Fruit fly (Drosophila melanogaster) whole organism, embryonic: ENCODE data around the gene CG7079.

Experiments used
- Awh ChIP-seq: fragments of 200-800 bp; sonication (Bioruptor generic); IDR thresholded peaks from 2 replicates; pipeline ENCODE4, ENCODE4 v1.3.6; 2022; ENCODE audit warnings: missing biosample characterization, missing genetic modification characterization
- Bgb ChIP-seq: fragments of 200-800 bp; sonication (Bioruptor generic); IDR thresholded peaks from 2 replicates; pipeline ENCODE4 v1.3.6; 2022; ENCODE audit warnings: missing biosample characterization, missing genetic modification characterization; ENCODE audit not compliant: partially characterized antibody
- BtbVII ChIP-seq: fragments of 200-800 bp; sonication (Bioruptor generic); optimal IDR thresholded peaks from 3 replicates; lab custom pipeline; 2017; ENCODE audit warnings: missing biosample characterization, mild to moderate bottlenecking, missing genetic modification characterization
- CG11456 ChIP-seq: fragments of 200-800 bp; sonication (Bioruptor generic); IDR thresholded peaks from 3 replicates; pipeline ENCODE4 v1.3.6; 2022; ENCODE audit warnings: missing biosample characterization, missing genetic modification characterization
- CG14710 ChIP-seq: fragments of 200-800 bp; sonication (Bioruptor generic); optimal IDR thresholded peaks from 3 replicates; lab custom pipeline; 2019; ENCODE audit warnings: missing biosample characterization, mild to moderate bottlenecking, missing genetic modification characterization, moderate library complexity
- CG16813 ChIP-seq: fragments of 200-800 bp; sonication (Bioruptor generic); IDR thresholded peaks from 3 replicates; pipeline ENCODE4 v1.3.6; 2022; ENCODE audit warnings: missing biosample characterization, missing genetic modification characterization; ENCODE audit not compliant: partially characterized antibody
- CG17361 ChIP-seq: fragments of 200-800 bp; sonication (Bioruptor generic); IDR thresholded peaks from 3 replicates; pipeline ENCODE4 v1.3.6; 2022; ENCODE audit warnings: missing biosample characterization, missing genetic modification characterization
- CG31365 ChIP-seq: fragments of 200-800 bp; sonication (Bioruptor generic); optimal IDR thresholded peaks from 2 replicates; lab custom pipeline; 2018; ENCODE audit warnings: missing biosample characterization, mild to moderate bottlenecking, missing genetic modification characterization
- CG3847 ChIP-seq: fragments of 200-800 bp; sonication (Bioruptor generic); IDR thresholded peaks from 2 replicates; pipeline ENCODE4 v1.3.6; 2022; ENCODE audit warnings: missing biosample characterization, missing genetic modification characterization
- CG4328 ChIP-seq: fragments of 200-800 bp; sonication (Bioruptor generic); optimal IDR thresholded peaks from 3 replicates; lab custom pipeline; 2017; ENCODE audit warnings: missing biosample characterization, missing genetic modification reagents, missing genetic modification characterization
- CG8478 ChIP-seq: fragments of >200 bp; optimal IDR thresholded peaks from 2 replicates; lab custom pipeline; 2018
- CTCF ChIP-seq: fragments of 200-800 bp; sonication (Bioruptor generic); optimal IDR thresholded peaks from 2 replicates; lab custom pipeline; 2017; ENCODE audit warnings: missing biosample characterization, mild to moderate bottlenecking, missing genetic modification characterization, moderate library complexity
- Dfd ChIP-seq, 2 experiments: fragments of >200 bp; optimal IDR thresholded peaks; 2 replicates each; lab custom pipeline; 2017; ENCODE audit warnings: missing biosample characterization in 2 of 2, missing genetic modification characterization in 2 of 2
- Dp ChIP-seq: fragments of 200-800 bp; sonication (Bioruptor generic); optimal IDR thresholded peaks from 2 replicates; lab custom pipeline; 2018; ENCODE audit warnings: missing biosample characterization, mild to moderate bottlenecking, missing genetic modification characterization, moderate library complexity
- E2f2 ChIP-seq: fragments of 200-800 bp; sonication (Bioruptor generic); IDR thresholded peaks from 2 replicates; pipeline ENCODE4 v1.3.6; 2022; ENCODE audit warnings: missing biosample characterization, missing genetic modification characterization
- Eip74EF ChIP-seq, 2 experiments: fragments of 200-800 bp in 1 of 2; fragments of >200 bp in 1 of 2; sonication (Bioruptor generic) in 1 of 2; optimal IDR thresholded peaks; 2 replicates each; lab custom pipeline; 2017 to 2019; ENCODE audit warnings: missing biosample characterization in 2 of 2, missing genetic modification characterization in 2 of 2, mild to moderate bottlenecking in 1 of 2, moderate library complexity in 1 of 2
- Med ChIP-seq: fragments of 200-800 bp; sonication (Bioruptor generic); peaks from one replicate; lab custom pipeline; 2016; ENCODE audit warnings: missing biosample characterization, missing genetic modification characterization, mild to moderate bottlenecking, inconsistent platforms, moderate library complexity
- Myb ChIP-seq: fragments of 200-800 bp; sonication (Bioruptor generic); optimal IDR thresholded peaks from 2 replicates; lab custom pipeline; 2016; ENCODE audit warnings: missing biosample characterization, missing genetic modification characterization
- Rx ChIP-seq: fragments of 200-800 bp; sonication (Bioruptor generic); IDR thresholded peaks from 2 replicates; pipeline ENCODE4 v1.3.6; 2022; ENCODE audit warnings: missing biosample characterization, missing genetic modification characterization
- Scr ChIP-seq: fragments of 200-800 bp; sonication (Bioruptor generic); IDR thresholded peaks from 2 replicates; pipeline ENCODE4 v1.3.6; 2022; ENCODE audit warnings: missing biosample characterization, missing genetic modification characterization; ENCODE audit not compliant: partially characterized antibody
- Ssrp ChIP-seq: fragments of 200-800 bp; sonication (Bioruptor generic); optimal IDR thresholded peaks from 2 replicates; lab custom pipeline; 2018; ENCODE audit warnings: missing biosample characterization, mild to moderate bottlenecking, missing genetic modification characterization, moderate library complexity
- Stat92E ChIP-seq, 3 experiments: fragments of >200 bp in 2 of 3; fragments of 200-800 bp in 1 of 3; sonication (Bioruptor generic) in 1 of 3; optimal IDR thresholded peaks; 2 replicates each; lab custom pipeline; 2017 to 2019; ENCODE audit warnings: missing biosample characterization in 3 of 3, missing genetic modification characterization in 3 of 3, mild to moderate bottlenecking in 1 of 3, moderate library complexity in 1 of 3
- exex ChIP-seq: fragments of 200-800 bp; sonication (Bioruptor generic); optimal IDR thresholded peaks from 4 replicates; lab custom pipeline; 2018; ENCODE audit warnings: missing biosample characterization, mild to moderate bottlenecking, missing genetic modification characterization, moderate library complexity
- gsb ChIP-seq: fragments of 200-800 bp; sonication (Bioruptor generic); IDR thresholded peaks from 2 replicates; pipeline ENCODE4 v1.3.6; 2022; ENCODE audit warnings: missing biosample characterization, missing genetic modification characterization
- insv ChIP-seq, 2 experiments: fragments of 200-800 bp; sonication (Bioruptor generic); optimal IDR thresholded peaks; 3 replicates each; lab custom pipeline; 2016 to 2018; ENCODE audit warnings: missing biosample characterization in 2 of 2, missing genetic modification characterization in 2 of 2
- knrl ChIP-seq: fragments of 200-800 bp; sonication (Bioruptor generic); IDR thresholded peaks from 3 replicates; pipeline ENCODE4 v1.3.6; 2022; ENCODE audit warnings: missing biosample characterization, missing genetic modification characterization; ENCODE audit not compliant: partially characterized antibody
- lov ChIP-seq, 2 experiments: fragments of 200-800 bp in 1 of 2; fragments of >200 bp in 1 of 2; sonication (Bioruptor generic) in 1 of 2; IDR thresholded peaks in 1 of 2; optimal IDR thresholded peaks in 1 of 2; 2 replicates in 1 of 2; 3 replicates in 1 of 2; pipeline versions ENCODE4 v1.3.6 to Lab custom; 2017 to 2022; ENCODE audit warnings: missing biosample characterization in 1 of 2, missing genetic modification characterization in 1 of 2
- nmo ChIP-seq: fragments of 200-800 bp; sonication (Bioruptor generic); optimal IDR thresholded peaks from 2 replicates; lab custom pipeline; 2018; ENCODE audit warnings: missing biosample characterization, mild to moderate bottlenecking, missing genetic modification characterization, moderate library complexity
- salm ChIP-seq: fragments of 200-800 bp; sonication (Bioruptor generic); optimal IDR thresholded peaks from 2 replicates; lab custom pipeline; 2018; ENCODE audit warnings: missing biosample characterization, mild to moderate bottlenecking, missing genetic modification characterization
- sens ChIP-seq: fragments of 200-800 bp; sonication (Bioruptor generic); peaks from one replicate; lab custom pipeline; 2016; ENCODE audit warnings: missing biosample characterization, missing genetic modification characterization
- stwl ChIP-seq: fragments of 200-800 bp; sonication (Bioruptor generic); optimal IDR thresholded peaks from 3 replicates; lab custom pipeline; 2018; ENCODE audit warnings: missing biosample characterization, mild to moderate bottlenecking, missing genetic modification characterization, moderate library complexity
- sug ChIP-seq: fragments of 200-800 bp; optimal IDR thresholded peaks from 2 replicates; lab custom pipeline; 2019; ENCODE audit warnings: missing biosample characterization, mild to moderate bottlenecking, missing genetic modification characterization, moderate library complexity
- usp ChIP-seq: fragments of >200 bp; optimal IDR thresholded peaks from 2 replicates; lab custom pipeline; 2017; ENCODE audit warnings: missing biosample characterization, missing genetic modification characterization

The CG7079 gene

DNA sequence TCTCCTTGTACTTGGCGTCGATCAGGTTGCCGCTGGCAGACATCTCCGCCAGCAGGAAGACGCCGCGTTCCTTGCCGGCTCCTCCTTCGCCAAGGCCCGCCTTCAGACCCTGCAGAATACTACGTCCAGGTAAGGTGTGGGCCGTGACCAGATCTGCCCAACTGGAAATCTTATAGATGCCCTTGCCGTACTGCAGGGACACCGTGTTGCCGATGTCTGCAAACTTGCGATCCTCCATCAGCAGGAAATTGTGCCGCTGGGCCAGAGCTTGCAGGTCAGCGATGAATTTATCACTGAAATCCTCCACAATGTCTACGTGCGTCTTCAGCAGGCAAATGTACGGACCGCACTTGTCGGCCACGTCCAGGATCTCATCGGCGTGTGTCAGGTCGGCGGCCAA is 22.7 kb upstream of the CG7079 start:
- TF ChIP-seq lov (optimal IDR thresholded peaks at IDR 0.05; lab: Kevin White, UChicago) (no peak), lov (GFP tag; IDR thresholded peaks at IDR 0.05; lab: Robert Waterston, UW) (0 out of 3 replicates have a peak, but pooled peaks have one; percentile 38), Rx (GFP tag; lab: Robert Waterston, UW) (no peak), Stat92E (GFP tag; optimal IDR thresholded peaks at IDR 0.05; lab: Kevin White, UChicago) (no peak), Med (peak; percentile 70), CG8478 (lab: Kevin White, UChicago) (peak; percentile 29), sens (GFP tag; lab: Kevin White, UChicago) (peak; percentile 4), gsb (GFP tag; lab: Robert Waterston, UW) (no peak), CG11456 (GFP tag; lab: Robert Waterston, UW) (0 out of 3 replicates have a peak, but pooled peaks have one; percentile 19), CG3847 (no peak)

DNA sequence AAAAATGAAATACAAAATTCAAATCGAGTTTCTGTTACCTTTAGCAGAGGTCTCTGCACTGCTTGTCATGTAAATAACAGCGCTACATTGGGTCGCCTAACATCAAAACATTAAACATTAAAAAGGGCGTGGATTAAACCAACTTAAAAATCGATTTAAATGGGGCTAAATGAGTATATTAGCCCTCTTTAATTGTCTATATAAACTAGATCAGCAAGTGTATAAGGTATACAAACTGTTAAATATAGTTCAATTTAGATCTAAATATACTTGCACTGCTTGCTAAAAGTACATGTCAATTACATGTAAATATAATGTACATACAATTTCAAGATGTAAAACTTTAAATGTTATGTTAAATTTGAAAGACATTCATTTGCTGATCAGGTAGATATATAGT is 21.1 kb upstream of the CG7079 start:
- TF ChIP-seq CG17361 (GFP tag; lab: Robert Waterston, UW) = 0 out of 3 replicates have a peak, but pooled peaks have one; percentile 21
- TF ChIP-seq BtbVII = no peak
- TF ChIP-seq Eip74EF (GFP tag; optimal IDR thresholded peaks at IDR 0.05; lab: Kevin White, UChicago) = peak in 1 of 2 experiments; percentile 72
- peak; percentile 91 for TF ChIP-seq CG31365 (tag; lab: Kevin White, UChicago)
- 0 out of 2 replicates have a peak, but pooled peaks have one; percentile 31 for TF ChIP-seq E2f2 (GFP tag; lab: Robert Waterston, UW)
- peak in 1 of 2 experiments; percentile 54 for TF ChIP-seq Dfd (GFP tag; optimal IDR thresholded peaks at IDR 0.05; lab: Kevin White, UChicago)
- peak; percentile 24 for TF ChIP-seq sug (tag; lab: Kevin White, UChicago)
- TF ChIP-seq nmo (GFP tag; lab: Kevin White, UChicago) = peak; percentile 11
- peak; percentile 78 for TF ChIP-seq CG8478 (lab: Kevin White, UChicago)
- peak; percentile 59 for TF ChIP-seq Myb (GFP tag; lab: Kevin White, UChicago)
- TF ChIP-seq stwl (tag; lab: Kevin White, UChicago) = peak; percentile 19
- TF ChIP-seq insv (GFP tag; optimal IDR thresholded peaks at IDR 0.05; lab: Kevin White, UChicago) = peak in 1 of 2 experiments; percentile 4
- peak; percentile 40; the same call in 1 of the 2 replicates for TF ChIP-seq Scr (GFP tag; lab: Robert Waterston, UW)
- TF ChIP-seq Bgb = peak; percentile 43
- TF ChIP-seq CG14710 (tag; lab: Kevin White, UChicago) = peak; percentile 12
- TF ChIP-seq CG16813 (GFP tag; lab: Robert Waterston, UW) = peak; percentile 52; the same call in 2 of the 3 replicates
- no peak for TF ChIP-seq CG4328
- no peak for TF ChIP-seq Ssrp (tag; lab: Kevin White, UChicago)
- peak; percentile 81 for TF ChIP-seq CTCF (GFP tag; lab: Kevin White, UChicago)
- peak; percentile 20 for TF ChIP-seq Dp (GFP tag; lab: Kevin White, UChicago)
- TF ChIP-seq exex (tag; lab: Kevin White, UChicago) = no peak
- TF ChIP-seq Med = peak; percentile 28
- TF ChIP-seq Awh = no peak
- TF ChIP-seq knrl (GFP tag; lab: Robert Waterston, UW) = peak; percentile 62
- no peak for TF ChIP-seq usp (GFP tag; lab: Kevin White, UChicago)

DNA sequence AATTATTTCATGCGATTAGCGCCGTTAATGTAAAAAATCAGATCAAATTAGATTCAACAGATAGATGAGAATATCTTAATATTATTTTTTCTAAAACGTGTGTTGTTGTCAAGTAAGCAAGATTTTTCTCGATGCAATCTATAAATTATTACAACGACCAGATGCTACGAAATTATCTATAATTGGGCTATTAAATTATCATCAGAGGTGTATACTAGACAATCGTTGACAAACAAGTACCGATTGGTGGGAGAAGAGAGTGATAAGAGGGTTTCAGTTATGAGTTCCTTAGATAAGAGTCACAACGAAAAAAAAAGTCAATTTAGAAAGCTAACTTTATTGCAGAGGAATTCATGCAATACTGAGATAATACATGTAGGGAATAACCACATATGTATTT is 18.9 kb upstream of the CG7079 start:
- peak; percentile 67 for TF ChIP-seq exex (tag; lab: Kevin White, UChicago)
- no peak for TF ChIP-seq salm (tag; lab: Kevin White, UChicago)
- TF ChIP-seq, all 482 proteins: peak for 1
